Worm (Caenorhabditis elegans) whole organism, midembryonic: ENCODE data around the gene nlp-59.

ENCODE experiments used
- T22C8.4 ChIP-seq: fragments of 200-800 bp; sonication (Bioruptor generic); IDR thresholded peaks from 2 replicates; pipeline ENCODE4 v1.3.6; 2022; ENCODE audit warnings: missing genetic modification characterization, missing compliant biosample characterization
- flt-1 ChIP-seq: fragments of 200-800 bp; sonication (Bioruptor generic); IDR thresholded peaks from 2 replicates; pipeline ENCODE4 v1.3.6; 2022; ENCODE audit warnings: missing genetic modification characterization, missing compliant biosample characterization

Gene nlp-59

DNA sequence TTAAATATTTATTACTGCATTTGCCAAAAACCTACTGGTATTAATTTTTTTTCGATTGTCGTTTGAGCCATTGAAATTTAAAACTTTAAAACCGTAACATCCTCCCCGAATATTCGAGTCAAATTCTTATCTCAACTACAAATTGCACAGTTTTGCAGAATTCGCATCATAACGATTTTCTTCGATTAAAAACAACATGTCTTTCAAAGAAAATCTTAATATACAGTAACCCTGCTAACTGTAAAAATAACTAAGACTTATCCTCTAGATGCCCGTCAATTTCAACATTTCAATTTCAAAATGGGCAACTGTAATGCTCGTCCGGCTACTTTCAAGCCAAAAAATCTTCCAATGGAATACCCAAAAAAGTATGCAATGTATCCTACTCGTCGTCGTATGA lies 49.5 kb downstream of the nlp-59 start, which contains the start of gene F14H8.5:
F14H8.5 (plus strand) TSS at position 301 of the 400 bp plus-strand sequence.
- TF ChIP-seq T22C8.4 (GFP tag; lab: Robert Waterston, UW) (no peak), flt-1 (GFP tag; lab: Robert Waterston, UW) (no peak)
